Worm (Caenorhabditis elegans): ENCODE measurements around the gene srv-31.

Gene srv-31

ce11 chrIV:6239993-6240392, 31.8 kb downstream of the srv-31 start, which contains the start of gene F58F9.9:
Gene F58F9.9, plus strand, starts transcription at chrIV:6240293.
- TF ChIP-seq dsc-1 (tag; optimal IDR thresholded peaks at IDR 0.05) (no peak), irx-1 (tag; optimal IDR thresholded peaks at IDR 0.05) (no peak), lin-14 (GFP tag; optimal IDR thresholded peaks at IDR 0.05) (no peak), blmp-1 (tag; optimal IDR thresholded peaks at IDR 0.05) (no peak), nhr-90 (tag; optimal IDR thresholded peaks at IDR 0.05; ENCODE audit: poor library complexity) (no peak), isw-1 (GFP tag; IDR thresholded peaks at IDR 0.05) (no peak), nhr-11 (tag; optimal IDR thresholded peaks at IDR 0.05) (no peak), nhr-47 (tag; optimal IDR thresholded peaks at IDR 0.05) (no peak), jun-1 (tag; optimal IDR thresholded peaks at IDR 0.05) (no peak)

ce11 chrIV:6237508-6238227, 34.2 kb downstream of the srv-31 start, which contains the start of the genes F58F9.6 and F58F9.8:
Gene F58F9.6, minus strand, starts transcription at chrIV:6237608.
Gene F58F9.8, plus strand, starts transcription at chrIV:6238177.
- TF ChIP-seq sptf-1 (tag; optimal IDR thresholded peaks at IDR 0.05) (no peak), nhr-85 (tag) (peak; percentile 22), ceh-63 (GFP tag; optimal IDR thresholded peaks at IDR 0.05) (no peak), fkh-4 (tag; optimal IDR thresholded peaks at IDR 0.05; ENCODE audit: borderline replicate concordance) (no peak), efl-1 (optimal IDR thresholded peaks at IDR 0.05) (no peak), efl-1 (GFP tag; optimal IDR thresholded peaks at IDR 0.05 in 1 of 2) (peak in 1 of 2 experiments; percentile 83)

ce11 chrIV:6232769-6233290, 39.0 kb downstream of the srv-31 start, which contains the start of gene F58F9.3:
Gene F58F9.3, plus strand, starts transcription at chrIV:6233240.
- TF ChIP-seq lin-13 (GFP tag; optimal IDR thresholded peaks at IDR 0.05) (no peak), nhr-20 (tag; optimal IDR thresholded peaks at IDR 0.05) (no peak), elt-2 (tag; optimal IDR thresholded peaks at IDR 0.05) (peak; percentile 1), snu-23 (GFP tag; optimal IDR thresholded peaks at IDR 0.05) (no peak), mdl-1 (tag; optimal IDR thresholded peaks at IDR 0.05) (no peak), aly-2 (tag; optimal IDR thresholded peaks at IDR 0.05) (no peak)

- TF ChIP-seq snu-23 (GFP tag; optimal IDR thresholded peaks at IDR 0.05) (no peak), rnt-1 (tag; optimal IDR thresholded peaks at IDR 0.05) (no peak), nhr-28 (tag; optimal IDR thresholded peaks at IDR 0.05) (no peak), pax-3 (tag; optimal IDR thresholded peaks at IDR 0.05) (no peak), mep-1 (tag; optimal IDR thresholded peaks at IDR 0.05) (no peak), nhr-12 (tag; optimal IDR thresholded peaks at IDR 0.05) (no peak), F16B12.6 (tag; optimal IDR thresholded peaks at IDR 0.05) (no peak), zip-4 (GFP tag; optimal IDR thresholded peaks at IDR 0.05) (no peak), ceh-90 (tag; optimal IDR thresholded peaks at IDR 0.05) (no peak), aha-1 (tag; optimal IDR thresholded peaks at IDR 0.05) (no peak), ceh-8 (GFP tag; optimal IDR thresholded peaks at IDR 0.05) (no peak), skn-1 (tag; optimal IDR thresholded peaks at IDR 0.05) (no peak), nhr-19 (GFP tag; conservative IDR thresholded peaks at IDR 0.05) (no peak), tbx-2 (tag; optimal IDR thresholded peaks at IDR 0.05) (no peak), nhr-84 (tag; optimal IDR thresholded peaks at IDR 0.05) (no peak), lin-39 (tag; optimal IDR thresholded peaks at IDR 0.05) (no peak), egl-13 (tag; optimal IDR thresholded peaks at IDR 0.05) (no peak)
Observed at ce11 chrIV:6230560-6231073, 41.2 kb downstream of the srv-31 start, which contains the start of gene F58F9.4. Gene F58F9.4, plus strand, starts transcription at chrIV:6231023.

Data from whole organism, L1 larva.